Fruit fly (Drosophila melanogaster) whole organism, embryonic: ENCODE measurements around the gene CG44303.

Experiments
- Asciz ChIP-seq: fragments of 200-800 bp; sonication (Bioruptor generic); optimal IDR thresholded peaks from 2 replicates; lab custom pipeline; 2017; ENCODE audit warnings: missing biosample characterization, mild to moderate bottlenecking, missing genetic modification characterization, missing genetic modification reagents
- CG10147 ChIP-seq: fragments of 200-800 bp; sonication (Bioruptor generic); optimal IDR thresholded peaks from 2 replicates; lab custom pipeline; 2019; ENCODE audit warnings: missing biosample characterization, mild to moderate bottlenecking, missing genetic modification characterization, moderate library complexity
- CG12236 ChIP-seq: fragments of 200-800 bp; sonication (Bioruptor generic); optimal IDR thresholded peaks from 2 replicates; lab custom pipeline; 2016; ENCODE audit warnings: missing biosample characterization, missing genetic modification characterization
- CG1233 ChIP-seq: fragments of 200-800 bp; sonication (Bioruptor generic); optimal IDR thresholded peaks from 4 replicates; lab custom pipeline; 2018; ENCODE audit warnings: missing biosample characterization, mild to moderate bottlenecking, missing genetic modification characterization
- CG12659 ChIP-seq: fragments of 200-800 bp; sonication (Bioruptor generic); optimal IDR thresholded peaks from 3 replicates; lab custom pipeline; 2017; ENCODE audit warnings: mild to moderate bottlenecking, missing biosample characterization, missing genetic modification reagents, missing genetic modification characterization
- CG13296 ChIP-seq: fragments of 200-800 bp; sonication (Bioruptor generic); optimal IDR thresholded peaks from 3 replicates; lab custom pipeline; 2018; ENCODE audit warnings: missing biosample characterization, mild to moderate bottlenecking, missing genetic modification characterization
- CG13775 ChIP-seq: fragments of 200-800 bp; sonication (Bioruptor generic); optimal IDR thresholded peaks from 3 replicates; lab custom pipeline; 2017; ENCODE audit warnings: missing biosample characterization, mild to moderate bottlenecking, missing genetic modification characterization
- CG1602 ChIP-seq: fragments of 200-800 bp; sonication (Bioruptor generic); optimal IDR thresholded peaks from 3 replicates; lab custom pipeline; 2016; ENCODE audit warnings: missing biosample characterization, missing genetic modification characterization
- CG16779 ChIP-seq: fragments of 200-800 bp; sonication (Bioruptor generic); IDR thresholded peaks from 2 replicates; pipeline ENCODE4 v1.3.6; 2022; ENCODE audit warnings: missing biosample characterization, missing genetic modification characterization
- CG16815 ChIP-seq: fragments of 200-800 bp; sonication (Bioruptor generic); optimal IDR thresholded peaks from 3 replicates; lab custom pipeline; 2017; ENCODE audit warnings: missing biosample characterization, mild to moderate bottlenecking, missing genetic modification characterization
- CG16863 ChIP-seq: fragments of 200-800 bp; sonication (Bioruptor generic); optimal IDR thresholded peaks from 3 replicates; lab custom pipeline; 2016; ENCODE audit warnings: missing biosample characterization, missing genetic modification characterization
- CG2678 ChIP-seq: fragments of 200-800 bp; sonication (Bioruptor generic); optimal IDR thresholded peaks from 3 replicates; lab custom pipeline; 2019; ENCODE audit warnings: missing biosample characterization, mild to moderate bottlenecking, missing genetic modification characterization, moderate library complexity
- CG30403 ChIP-seq: fragments of 200-800 bp; sonication (Bioruptor generic); optimal IDR thresholded peaks from 3 replicates; lab custom pipeline; 2016; ENCODE audit warnings: missing biosample characterization, missing genetic modification characterization
- CG33557 ChIP-seq: fragments of 200-800 bp; sonication (Bioruptor generic); optimal IDR thresholded peaks from 2 replicates; lab custom pipeline; 2019; ENCODE audit warnings: missing biosample characterization, mild to moderate bottlenecking, missing genetic modification characterization, moderate library complexity
- CG5180 ChIP-seq: fragments of 200-800 bp; sonication (Bioruptor generic); optimal IDR thresholded peaks from 3 replicates; lab custom pipeline; 2017; ENCODE audit warnings: missing biosample characterization, missing genetic modification characterization, mild to moderate bottlenecking, moderate library complexity, missing genetic modification reagents
- CG7372 ChIP-seq: fragments of 200-800 bp; sonication (Bioruptor generic); IDR thresholded peaks from 2 replicates; pipeline ENCODE4 v1.3.6; 2022; ENCODE audit warnings: missing biosample characterization, missing genetic modification characterization
- CG7839 ChIP-seq: fragments of 200-800 bp; sonication (Bioruptor generic); optimal IDR thresholded peaks from 3 replicates; lab custom pipeline; 2018; ENCODE audit warnings: missing biosample characterization, mild to moderate bottlenecking, missing genetic modification characterization, moderate library complexity
- CHES-1-like ChIP-seq: fragments of 200-800 bp; sonication (Bioruptor generic); optimal IDR thresholded peaks from 2 replicates; lab custom pipeline; 2016; ENCODE audit warnings: missing biosample characterization, missing genetic modification characterization
- Chrac-16 ChIP-seq: fragments of 200-800 bp; sonication (Bioruptor generic); optimal IDR thresholded peaks from 3 replicates; lab custom pipeline; 2016; ENCODE audit warnings: missing biosample characterization, missing genetic modification characterization
- Drgx ChIP-seq: fragments of 200-800 bp; sonication (Bioruptor generic); IDR thresholded peaks from 2 replicates; pipeline ENCODE4 v1.3.6; 2022; ENCODE audit warnings: missing biosample characterization, missing genetic modification characterization
- H15 ChIP-seq: fragments of 200-800 bp; sonication (Bioruptor generic); IDR thresholded peaks from 3 replicates; pipeline ENCODE4 v1.3.6; 2022; ENCODE audit warnings: missing biosample characterization, missing genetic modification characterization
- HLH4C ChIP-seq: fragments of 200-800 bp; sonication (Bioruptor generic); IDR thresholded peaks from 3 replicates; pipeline ENCODE4 v1.3.6; 2022; ENCODE audit warnings: missing biosample characterization, missing genetic modification characterization; ENCODE audit not compliant: partially characterized antibody
- Kr ChIP-seq: fragments of 200-800 bp; sonication (Bioruptor generic); optimal IDR thresholded peaks from 2 replicates; lab custom pipeline; 2017; ENCODE audit warnings: missing biosample characterization, mild to moderate bottlenecking, missing genetic modification characterization
- Lhr ChIP-seq: fragments of 200-800 bp; sonication (Bioruptor generic); optimal IDR thresholded peaks from 3 replicates; lab custom pipeline; 2017; ENCODE audit warnings: mild to moderate bottlenecking, missing biosample characterization, missing genetic modification reagents, missing genetic modification characterization
- MBD-R2 ChIP-seq: fragments of 200-800 bp; sonication (Bioruptor generic); IDR thresholded peaks from 2 replicates; pipeline ENCODE4 v1.3.6; 2022; ENCODE audit warnings: missing biosample characterization, missing genetic modification characterization
- Mad ChIP-seq: fragments of 200-800 bp; sonication (Bioruptor generic); optimal IDR thresholded peaks from 2 replicates; lab custom pipeline; 2016; ENCODE audit warnings: missing biosample characterization, missing genetic modification characterization
- Ravus ChIP-seq: fragments of 200-800 bp; sonication (Bioruptor generic); IDR thresholded peaks from 2 replicates; pipeline ENCODE4 v1.3.6; 2022; ENCODE audit warnings: missing biosample characterization, missing genetic modification characterization
- Spps ChIP-seq: fragments of 200-800 bp; sonication (Bioruptor generic); optimal IDR thresholded peaks from 2 replicates; lab custom pipeline; 2018; ENCODE audit warnings: missing biosample characterization, mild to moderate bottlenecking, missing genetic modification characterization
- Trl ChIP-seq, 3 experiments: fragments of >200 bp in 2 of 3; fragments of 200-800 bp in 1 of 3; sonication (Bioruptor generic) in 1 of 3; optimal IDR thresholded peaks; 2 replicates in 1 of 3; 3 replicates in 2 of 3; lab custom pipeline; 2016 to 2017; ENCODE audit warnings: missing biosample characterization in 1 of 3, missing genetic modification characterization in 1 of 3
- bcd ChIP-seq: fragments of 200-800 bp; sonication (Bioruptor generic); optimal IDR thresholded peaks from 2 replicates; lab custom pipeline; 2017; ENCODE audit warnings: missing biosample characterization, mild to moderate bottlenecking, missing genetic modification characterization
- cato ChIP-seq: fragments of 200-800 bp; sonication (Bioruptor generic); optimal IDR thresholded peaks from 2 replicates; lab custom pipeline; 2016; ENCODE audit warnings: missing biosample characterization, missing genetic modification characterization, borderline replicate concordance
- cg ChIP-seq: fragments of 200-800 bp; sonication (Bioruptor generic); optimal IDR thresholded peaks from 3 replicates; lab custom pipeline; 2019; ENCODE audit warnings: missing biosample characterization, mild to moderate bottlenecking, missing genetic modification characterization, moderate library complexity
- dan ChIP-seq: fragments of 200-800 bp; sonication (Bioruptor generic); IDR thresholded peaks from 2 replicates; pipeline ENCODE4 v1.3.6; 2022; ENCODE audit warnings: missing biosample characterization, missing genetic modification characterization
- dati ChIP-seq: fragments of 200-800 bp; sonication (Bioruptor generic); IDR thresholded peaks from 2 replicates; pipeline ENCODE4 v1.3.6; 2022; ENCODE audit warnings: missing biosample characterization, missing genetic modification characterization
- eve ChIP-seq, 2 experiments: fragments of >200 bp; optimal IDR thresholded peaks; 2 replicates each; lab custom pipeline; 2017; ENCODE audit warnings: missing biosample characterization in 2 of 2, missing genetic modification characterization in 2 of 2
- eyg ChIP-seq: fragments of 200-800 bp; sonication (Bioruptor generic); optimal IDR thresholded peaks from 3 replicates; lab custom pipeline; 2016; ENCODE audit warnings: missing biosample characterization, missing genetic modification characterization
- gfzf ChIP-seq: fragments of 200-800 bp; sonication (Bioruptor generic); optimal IDR thresholded peaks from 2 replicates; lab custom pipeline; 2016; ENCODE audit warnings: missing biosample characterization, mild to moderate bottlenecking, missing genetic modification characterization, moderate library complexity
- hbn ChIP-seq: fragments of 200-800 bp; sonication (Bioruptor generic); IDR thresholded peaks from 2 replicates; pipeline ENCODE4 v1.3.6; 2022; ENCODE audit warnings: missing biosample characterization, missing genetic modification characterization; ENCODE audit not compliant: partially characterized antibody
- jing ChIP-seq: fragments of 200-800 bp; sonication (Bioruptor generic); optimal IDR thresholded peaks from 2 replicates; lab custom pipeline; 2018; ENCODE audit warnings: missing biosample characterization, mild to moderate bottlenecking, missing genetic modification characterization
- jumu ChIP-seq: fragments of 200-800 bp; sonication (Bioruptor generic); optimal IDR thresholded peaks from 3 replicates; lab custom pipeline; 2016; ENCODE audit warnings: missing biosample characterization, missing genetic modification characterization
- lbe ChIP-seq: fragments of 200-800 bp; sonication (Bioruptor generic); optimal IDR thresholded peaks from 2 replicates; lab custom pipeline; 2016; ENCODE audit warnings: missing biosample characterization, mild to moderate bottlenecking, missing genetic modification characterization
- lov ChIP-seq, 2 experiments: fragments of 200-800 bp in 1 of 2; fragments of >200 bp in 1 of 2; sonication (Bioruptor generic) in 1 of 2; IDR thresholded peaks in 1 of 2; optimal IDR thresholded peaks in 1 of 2; 2 replicates in 1 of 2; 3 replicates in 1 of 2; pipeline versions ENCODE4 v1.3.6 to Lab custom; 2017 to 2022; ENCODE audit warnings: missing biosample characterization in 1 of 2, missing genetic modification characterization in 1 of 2
- nom ChIP-seq: fragments of 200-800 bp; sonication (Bioruptor generic); optimal IDR thresholded peaks from 2 replicates; lab custom pipeline; 2017; ENCODE audit warnings: missing biosample characterization, missing genetic modification characterization, mild to moderate bottlenecking, moderate library complexity, missing genetic modification reagents
- pho ChIP-seq: fragments of 200-800 bp; sonication (Bioruptor generic); optimal IDR thresholded peaks from 2 replicates; lab custom pipeline; 2016; ENCODE audit warnings: missing biosample characterization, missing genetic modification characterization
- schlank ChIP-seq: fragments of 200-800 bp; sonication (Bioruptor generic); optimal IDR thresholded peaks from 2 replicates; lab custom pipeline; 2018; ENCODE audit warnings: missing biosample characterization, mild to moderate bottlenecking, missing genetic modification characterization
- sens-2 ChIP-seq: fragments of 200-800 bp; sonication (Bioruptor generic); IDR thresholded peaks from 2 replicates; pipeline ENCODE4 v1.3.6; 2022; ENCODE audit warnings: missing biosample characterization, missing genetic modification characterization
- sisA ChIP-seq: fragments of 200-800 bp; sonication (Bioruptor generic); IDR thresholded peaks from 2 replicates; pipeline ENCODE4 v1.3.6; 2022; ENCODE audit warnings: missing biosample characterization, missing genetic modification characterization
- sr ChIP-seq: fragments of 200-800 bp; sonication (Bioruptor generic); IDR thresholded peaks from 3 replicates; pipeline ENCODE4 v1.3.6; 2022; ENCODE audit warnings: missing biosample characterization, missing genetic modification characterization

Gene CG44303

dm6 chrX:6656023-6656594 lies 31.1 kb downstream of the CG44303 start (continued):
- TF ChIP-seq CG7839 (peak; percentile 90), sisA (GFP tag; lab: Robert Waterston, UW) (peak; percentile 85), CHES-1-like (GFP tag; lab: Kevin White, UChicago) (peak; percentile 80), eyg (GFP tag; lab: Kevin White, UChicago) (peak; percentile 78), Asciz (GFP tag; lab: Kevin White, UChicago) (peak; percentile 71), Drgx (peak; percentile 88), CG30403 (GFP tag; lab: Kevin White, UChicago) (peak; percentile 87), MBD-R2 (peak; percentile 34; the same call in 1 of the 2 replicates), CG33557 (peak; percentile 41), sens-2 (GFP tag; lab: Robert Waterston, UW) (peak; percentile 46; the same call in 1 of the 2 replicates), gfzf (no peak), HLH4C (no peak), dati (GFP tag; lab: Robert Waterston, UW) (no peak), H15 (GFP tag; lab: Robert Waterston, UW) (peak; percentile 65; the same call in 2 of the 3 replicates), CG1602 (GFP tag; lab: Kevin White, UChicago) (peak; percentile 75), CG13775 (GFP tag; lab: Kevin White, UChicago) (peak; percentile 80), jumu (peak; percentile 58), schlank (tag; lab: Kevin White, UChicago) (peak; percentile 70), hbn (GFP tag; lab: Robert Waterston, UW) (no peak), CG7372 (GFP tag; lab: Robert Waterston, UW) (peak; percentile 78), Trl (optimal IDR thresholded peaks at IDR 0.05; lab: Kevin White, UChicago) (no peak), Trl (GFP tag; optimal IDR thresholded peaks at IDR 0.05; lab: Kevin White, UChicago) (peak; percentile 81), lbe (GFP tag; lab: Kevin White, UChicago) (peak; percentile 76), eve (GFP tag; optimal IDR thresholded peaks at IDR 0.05; lab: Kevin White, UChicago) (peak in 1 of 2 experiments; percentile 42), CG2678 (peak; percentile 90), CG16863 (GFP tag; lab: Kevin White, UChicago) (peak; percentile 76), lov (optimal IDR thresholded peaks at IDR 0.05; lab: Kevin White, UChicago) (no peak), lov (GFP tag; IDR thresholded peaks at IDR 0.05; lab: Robert Waterston, UW) (0 out of 3 replicates have a peak, but pooled peaks have one; percentile 45), bcd (GFP tag; lab: Kevin White, UChicago) (peak; percentile 82), Kr (no peak), CG16815 (GFP tag; lab: Kevin White, UChicago) (peak; percentile 73), Lhr (GFP tag; lab: Kevin White, UChicago) (peak; percentile 40), nom (GFP tag; lab: Kevin White, UChicago) (peak; percentile 69), Ravus (peak; percentile 46; the same call in 1 of the 2 replicates), cato (GFP tag; lab: Kevin White, UChicago) (peak; percentile 70), sr (GFP tag; lab: Robert Waterston, UW) (no peak), Chrac-16 (GFP tag; lab: Kevin White, UChicago) (peak; percentile 81), cg (no peak), Mad (GFP tag; lab: Kevin White, UChicago) (peak; percentile 78), CG10147 (peak; percentile 84), CG16779 (no peak), CG12236 (GFP tag; lab: Kevin White, UChicago) (peak; percentile 68), CG5180 (peak; percentile 73), jing (GFP tag; lab: Kevin White, UChicago) (peak; percentile 66), CG1233 (GFP tag; lab: Kevin White, UChicago) (peak; percentile 80), CG13296 (peak; percentile 80), dan (no peak), CG12659 (GFP tag; lab: Kevin White, UChicago) (peak; percentile 86), Spps (no peak), pho (GFP tag; lab: Kevin White, UChicago) (peak; percentile 80)
